Fruit fly (Drosophila melanogaster): ENCODE data around the gene Mat89Ba.

The Mat89Ba gene

DNA sequence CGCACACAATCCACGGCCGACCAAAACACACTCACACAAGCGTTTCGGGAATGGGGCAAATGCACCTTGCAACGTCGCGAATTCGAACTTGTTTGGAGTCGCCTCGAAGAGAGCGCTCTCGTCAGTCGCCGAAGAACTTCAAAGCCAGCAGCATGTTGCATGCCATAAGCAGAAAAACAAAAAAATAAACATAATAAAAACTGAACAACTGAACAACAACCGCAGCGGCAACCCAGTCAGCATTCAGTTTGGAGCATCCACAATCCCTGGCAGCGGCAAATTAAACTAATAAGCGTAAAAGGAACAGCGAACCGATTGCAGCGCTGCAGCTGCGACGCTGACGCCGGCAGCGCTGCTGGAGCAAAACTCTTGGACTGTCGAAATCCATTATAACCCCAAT lies 39.6 kb downstream of the Mat89Ba start:
- TF ChIP-seq salr (GFP tag; optimal IDR thresholded peaks at IDR 0.05) (no peak), Eip93F (GFP tag; optimal IDR thresholded peaks at IDR 0.05) (peak; percentile 18), CG32006 (GFP tag; optimal IDR thresholded peaks at IDR 0.05) (no peak), OdsH (GFP tag; optimal IDR thresholded peaks at IDR 0.05) (no peak), Ets21C (GFP tag; optimal IDR thresholded peaks at IDR 0.05) (no peak), CG6854 (GFP tag; optimal IDR thresholded peaks at IDR 0.05) (peak; percentile 88), Eip75B (GFP tag; optimal IDR thresholded peaks at IDR 0.05) (no peak), CG16779 (tag; optimal IDR thresholded peaks at IDR 0.05) (peak; percentile 18), CG8632 (GFP tag; optimal IDR thresholded peaks at IDR 0.05) (no peak), ss (GFP tag; optimal IDR thresholded peaks at IDR 0.05) (peak; percentile 23 to 41), Hr38 (GFP tag; optimal IDR thresholded peaks at IDR 0.05) (no peak), CG6276 (GFP tag; optimal IDR thresholded peaks at IDR 0.05) (peak; percentile 44), Lpt (GFP tag; optimal IDR thresholded peaks at IDR 0.05) (peak; percentile 36)

DNA sequence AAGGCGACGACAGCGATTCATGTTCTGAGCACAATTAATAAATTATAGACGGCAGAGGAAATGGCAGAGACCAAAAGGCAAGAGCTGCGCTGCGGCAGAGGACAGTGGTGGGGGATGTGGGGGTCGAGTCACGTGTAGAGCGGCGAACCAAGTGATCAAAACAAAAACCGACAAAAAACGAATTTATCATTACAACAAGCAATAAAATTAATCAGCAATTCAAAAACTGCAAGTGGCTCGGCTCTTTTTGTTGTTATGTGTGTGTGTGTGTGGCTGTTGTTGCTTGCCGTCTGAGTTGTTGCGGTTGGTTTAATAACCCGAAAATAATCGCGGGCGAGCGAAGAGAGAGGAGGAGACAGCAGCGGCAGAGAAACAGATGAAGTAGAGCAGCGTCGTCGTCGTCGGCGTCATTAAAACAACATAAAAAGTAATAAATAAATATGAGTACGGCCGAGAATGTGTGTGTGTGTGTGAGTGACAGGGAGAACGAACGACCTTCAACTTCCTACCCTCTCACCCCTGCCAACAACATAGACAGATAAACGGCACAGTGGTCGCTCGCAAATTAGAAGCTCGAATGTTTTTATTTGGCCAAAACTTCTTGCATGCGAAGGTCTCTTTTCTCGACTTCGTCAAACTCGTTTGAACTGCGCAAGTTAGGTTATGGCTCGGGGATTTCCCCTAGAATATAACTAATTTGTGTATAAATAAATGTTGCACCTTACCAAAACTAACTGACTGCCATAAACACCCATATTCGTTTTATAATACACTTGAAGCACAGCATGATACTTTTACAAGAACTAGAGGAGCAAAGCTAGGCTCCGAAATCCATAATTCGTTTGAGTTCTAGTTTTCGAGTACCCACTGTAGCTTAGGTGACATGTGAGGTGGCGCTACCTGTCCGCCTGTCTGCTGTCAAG lies 40.6 kb downstream of the Mat89Ba start:
- peak; percentile 78 for TF ChIP-seq CG10669 (GFP tag; optimal IDR thresholded peaks at IDR 0.05)
- TF ChIP-seq CG16779 (tag; optimal IDR thresholded peaks at IDR 0.05), result peak; percentile 75
- TF ChIP-seq fd59A (GFP tag; optimal IDR thresholded peaks at IDR 0.05), result peak; percentile 76
- peak; percentile 3 for TF ChIP-seq Blimp-1 (GFP tag; optimal IDR thresholded peaks at IDR 0.05)
- peak; percentile 71 for TF ChIP-seq CG11902 (GFP tag; optimal IDR thresholded peaks at IDR 0.05)
- peak; percentile 48 for TF ChIP-seq CG8319 (GFP tag; optimal IDR thresholded peaks at IDR 0.05)
- TF ChIP-seq eg (GFP tag; IDR thresholded peaks at IDR 0.05), result no peak
- TF ChIP-seq Met (GFP tag; optimal IDR thresholded peaks at IDR 0.05), result peak; percentile 65
- TF ChIP-seq CG8119 (GFP tag; IDR thresholded peaks at IDR 0.05), result no peak
- TF ChIP-seq OdsH (GFP tag; optimal IDR thresholded peaks at IDR 0.05), result peak; percentile 79
- TF ChIP-seq Eip75B (GFP tag; optimal IDR thresholded peaks at IDR 0.05), result peak; percentile 80
- peak; percentile 69 for TF ChIP-seq vri (GFP tag; optimal IDR thresholded peaks at IDR 0.05)
- TF ChIP-seq CG6792 (GFP tag; optimal IDR thresholded peaks at IDR 0.05), result peak; percentile 60
- peak; percentile 64 for TF ChIP-seq CG7368 (GFP tag; optimal IDR thresholded peaks at IDR 0.05)
- TF ChIP-seq dsx (GFP tag; optimal IDR thresholded peaks at IDR 0.05; ENCODE audit: poor library complexity, severe bottlenecking), result peak; percentile 51
- TF ChIP-seq topi (GFP tag; optimal IDR thresholded peaks at IDR 0.05), result peak; percentile 70
- peak; percentile 27 for TF ChIP-seq CG6854 (GFP tag; optimal IDR thresholded peaks at IDR 0.05)
- TF ChIP-seq Smox (GFP tag; optimal IDR thresholded peaks at IDR 0.05), result peak; percentile 50
- peak; percentile 74 for TF ChIP-seq net (GFP tag; optimal IDR thresholded peaks at IDR 0.05)
- peak; percentile 88 for TF ChIP-seq CG32006 (GFP tag; optimal IDR thresholded peaks at IDR 0.05)
- TF ChIP-seq svp (GFP tag), result peak; percentile 81
- TF ChIP-seq achi (GFP tag; optimal IDR thresholded peaks at IDR 0.05), result peak; percentile 71
- TF ChIP-seq lz (GFP tag; optimal IDR thresholded peaks at IDR 0.05), result peak; percentile 43
- TF ChIP-seq CG4318 (GFP tag; optimal IDR thresholded peaks at IDR 0.05), result peak; percentile 72
- TF ChIP-seq fd85E (GFP tag; optimal IDR thresholded peaks at IDR 0.05), result no peak
- peak; percentile 80 for TF ChIP-seq acj6 (GFP tag; optimal IDR thresholded peaks at IDR 0.05)
- TF ChIP-seq CG6808 (GFP tag; optimal IDR thresholded peaks at IDR 0.05), result peak; percentile 67
- TF ChIP-seq Ets21C (GFP tag; optimal IDR thresholded peaks at IDR 0.05), result peak; percentile 58
- TF ChIP-seq Ets96B (tag; optimal IDR thresholded peaks at IDR 0.05), result peak; percentile 64
- peak; percentile 62 for TF ChIP-seq CG31627 (GFP tag; optimal IDR thresholded peaks at IDR 0.05)
- TF ChIP-seq CG3919 (GFP tag; optimal IDR thresholded peaks at IDR 0.05), result peak; percentile 76
- TF ChIP-seq CG6163 (GFP tag; IDR thresholded peaks at IDR 0.05), result no peak
- TF ChIP-seq Lpt (GFP tag; optimal IDR thresholded peaks at IDR 0.05), result peak; percentile 43
- TF ChIP-seq Sox102F (GFP tag; optimal IDR thresholded peaks at IDR 0.05), result peak; percentile 43
- no peak for TF ChIP-seq CG15336 (GFP tag; IDR thresholded peaks at IDR 0.05)
- TF ChIP-seq CG8632 (GFP tag; optimal IDR thresholded peaks at IDR 0.05), result peak; percentile 70
- TF ChIP-seq Eip78C (GFP tag), result peak; percentile 88
- TF ChIP-seq Gug (GFP tag; IDR thresholded peaks at IDR 0.05), result no peak
- peak; percentile 42 for TF ChIP-seq Eip93F (GFP tag; optimal IDR thresholded peaks at IDR 0.05)
- TF ChIP-seq CG6276 (GFP tag; optimal IDR thresholded peaks at IDR 0.05), result peak; percentile 70
- peak; percentile 65 for TF ChIP-seq Sox15 (GFP tag; optimal IDR thresholded peaks at IDR 0.05)
- TF ChIP-seq dac (GFP tag; optimal IDR thresholded peaks at IDR 0.05), result peak; percentile 44
- peak; percentile 73 for TF ChIP-seq CG10631 (GFP tag; optimal IDR thresholded peaks at IDR 0.05)
- TF ChIP-seq ss (GFP tag; optimal IDR thresholded peaks at IDR 0.05), result peak; percentile 16 to 83
